Fruit fly (Drosophila melanogaster) whole organism, prepupa: ENCODE results near the gene Mettl4.

Source experiments
- Blimp-1 ChIP-seq: fragments of 200-800 bp; sonication (Bioruptor generic); optimal IDR thresholded peaks from 3 replicates; lab custom pipeline; 2017; ENCODE audit warnings: missing biosample characterization, missing genetic modification characterization, mild to moderate bottlenecking, moderate library complexity, missing genetic modification reagents
- CG10669 ChIP-seq: fragments of 200-800 bp; sonication (Bioruptor generic); optimal IDR thresholded peaks from 3 replicates; lab custom pipeline; 2018; ENCODE audit warnings: missing biosample characterization, mild to moderate bottlenecking, missing genetic modification characterization, moderate library complexity
- CG11294 ChIP-seq: fragments of 200-800 bp; sonication (Bioruptor generic); IDR thresholded peaks from 2 replicates; pipeline ENCODE4 v1.3.6; 2022; ENCODE audit warnings: missing biosample characterization, missing genetic modification characterization
- CG11902 ChIP-seq: fragments of 200-800 bp; sonication (Bioruptor generic); optimal IDR thresholded peaks from 3 replicates; lab custom pipeline; 2016; ENCODE audit warnings: missing biosample characterization, missing genetic modification characterization
- CG15336 ChIP-seq: fragments of 200-800 bp; sonication (Bioruptor generic); IDR thresholded peaks from 2 replicates; pipeline ENCODE4 v1.3.6; 2022; ENCODE audit warnings: missing biosample characterization, missing genetic modification characterization
- CG16779 ChIP-seq: fragments of 200-800 bp; sonication (Bioruptor generic); optimal IDR thresholded peaks from 3 replicates; lab custom pipeline; 2017; ENCODE audit warnings: missing biosample characterization, mild to moderate bottlenecking, missing genetic modification characterization
- CG3032 ChIP-seq: fragments of 200-800 bp; optimal IDR thresholded peaks from 2 replicates; lab custom pipeline; 2019; ENCODE audit warnings: missing biosample characterization, mild to moderate bottlenecking, missing genetic modification characterization, moderate library complexity
- CG31627 ChIP-seq: fragments of 200-800 bp; sonication (Bioruptor generic); optimal IDR thresholded peaks from 3 replicates; lab custom pipeline; 2016; ENCODE audit warnings: missing biosample characterization, missing genetic modification characterization
- CG34406 ChIP-seq: fragments of 200-800 bp; sonication (Bioruptor generic); optimal IDR thresholded peaks from 3 replicates; lab custom pipeline; 2016; ENCODE audit warnings: missing biosample characterization, missing genetic modification characterization
- CG3919 ChIP-seq: fragments of 200-800 bp; sonication (Bioruptor generic); optimal IDR thresholded peaks from 3 replicates; lab custom pipeline; 2016; ENCODE audit warnings: missing biosample characterization, missing genetic modification characterization
- CG4318 ChIP-seq: fragments of 200-800 bp; sonication (Bioruptor generic); optimal IDR thresholded peaks from 3 replicates; lab custom pipeline; 2017; ENCODE audit warnings: missing biosample characterization, mild to moderate bottlenecking, missing genetic modification characterization
- CG6163 ChIP-seq: fragments of 200-800 bp; sonication (Bioruptor generic); IDR thresholded peaks from 3 replicates; pipeline ENCODE4 v1.3.6; 2022; ENCODE audit warnings: missing biosample characterization, missing genetic modification characterization
- CG6792 ChIP-seq: fragments of 200-800 bp; sonication (Bioruptor generic); optimal IDR thresholded peaks from 3 replicates; lab custom pipeline; 2016; ENCODE audit warnings: missing biosample characterization, missing genetic modification characterization
- CG6808 ChIP-seq: fragments of 200-800 bp; sonication (Bioruptor generic); optimal IDR thresholded peaks from 3 replicates; lab custom pipeline; 2017; ENCODE audit warnings: missing biosample characterization, missing genetic modification characterization, mild to moderate bottlenecking, moderate library complexity, missing genetic modification reagents
- CG6854 ChIP-seq: fragments of 200-800 bp; sonication (Bioruptor generic); optimal IDR thresholded peaks from 2 replicates; lab custom pipeline; 2017; ENCODE audit warnings: missing biosample characterization, mild to moderate bottlenecking, missing genetic modification characterization
- CG7368 ChIP-seq: fragments of 200-800 bp; sonication (Bioruptor generic); optimal IDR thresholded peaks from 3 replicates; lab custom pipeline; 2016; ENCODE audit warnings: missing biosample characterization, missing genetic modification characterization
- CG8319 ChIP-seq: fragments of 200-800 bp; sonication (Bioruptor generic); optimal IDR thresholded peaks from 3 replicates; lab custom pipeline; 2016; ENCODE audit warnings: missing biosample characterization, missing genetic modification characterization
- CG9139 ChIP-seq: fragments of 200-800 bp; sonication (Bioruptor generic); optimal IDR thresholded peaks from 3 replicates; lab custom pipeline; 2017; ENCODE audit warnings: missing biosample characterization, mild to moderate bottlenecking, missing genetic modification characterization
- Eip75B ChIP-seq: fragments of 200-800 bp; sonication (Bioruptor generic); optimal IDR thresholded peaks from 3 replicates; lab custom pipeline; 2016; ENCODE audit warnings: missing biosample characterization, missing genetic modification characterization
- Eip78C ChIP-seq: fragments of 200-800 bp; sonication (Bioruptor generic); peaks from one replicate; lab custom pipeline; 2016; ENCODE audit warnings: missing biosample characterization, missing genetic modification characterization
- Eip93F ChIP-seq: fragments of 200-800 bp; sonication (Bioruptor generic); optimal IDR thresholded peaks from 2 replicates; lab custom pipeline; 2016; ENCODE audit warnings: missing biosample characterization, mild to moderate bottlenecking, missing genetic modification characterization
- Ets21C ChIP-seq: fragments of 200-800 bp; sonication (Bioruptor generic); optimal IDR thresholded peaks from 3 replicates; lab custom pipeline; 2016; ENCODE audit warnings: missing biosample characterization, missing genetic modification characterization
- Gug ChIP-seq: fragments of 200-800 bp; sonication (Bioruptor generic); IDR thresholded peaks from 2 replicates; pipeline ENCODE4 v1.3.6; 2022; ENCODE audit warnings: missing biosample characterization, missing genetic modification characterization
- Hr39 ChIP-seq: fragments of 200-800 bp; sonication (Bioruptor generic); optimal IDR thresholded peaks from 2 replicates; lab custom pipeline; 2016; ENCODE audit warnings: missing biosample characterization, missing genetic modification characterization
- Lpt ChIP-seq: fragments of 200-800 bp; sonication (Bioruptor generic); optimal IDR thresholded peaks from 3 replicates; lab custom pipeline; 2016; ENCODE audit warnings: missing biosample characterization, missing genetic modification characterization
- Met ChIP-seq: fragments of 200-800 bp; sonication (Bioruptor generic); optimal IDR thresholded peaks from 3 replicates; lab custom pipeline; 2016; ENCODE audit warnings: missing biosample characterization, missing genetic modification characterization
- Smox ChIP-seq: fragments of 200-800 bp; sonication (Bioruptor generic); optimal IDR thresholded peaks from 3 replicates; lab custom pipeline; 2016; ENCODE audit warnings: missing biosample characterization, missing genetic modification characterization
- Sox102F ChIP-seq: fragments of 200-800 bp; sonication (Bioruptor generic); optimal IDR thresholded peaks from 2 replicates; lab custom pipeline; 2016; ENCODE audit warnings: missing biosample characterization, mild to moderate bottlenecking, missing genetic modification characterization
- achi ChIP-seq: fragments of 200-800 bp; sonication (Bioruptor generic); optimal IDR thresholded peaks from 3 replicates; lab custom pipeline; 2016; ENCODE audit warnings: missing biosample characterization, missing genetic modification characterization
- acj6 ChIP-seq: fragments of 200-800 bp; sonication (Bioruptor generic); optimal IDR thresholded peaks from 3 replicates; lab custom pipeline; 2016; ENCODE audit warnings: missing biosample characterization, missing genetic modification characterization
- dac ChIP-seq: fragments of 200-800 bp; sonication (Bioruptor generic); optimal IDR thresholded peaks from 2 replicates; lab custom pipeline; 2017; ENCODE audit warnings: missing biosample characterization, mild to moderate bottlenecking, missing genetic modification characterization
- dsx ChIP-seq: fragments of 200-800 bp; optimal IDR thresholded peaks from 3 replicates; lab custom pipeline; 2019; ENCODE audit warnings: missing biosample characterization, mild to moderate bottlenecking, missing genetic modification characterization, moderate library complexity; ENCODE audit not compliant: poor library complexity, severe bottlenecking
- eg ChIP-seq: fragments of 200-800 bp; sonication (Bioruptor generic); IDR thresholded peaks from 3 replicates; pipeline ENCODE4 v1.3.6; 2022; ENCODE audit warnings: missing biosample characterization, missing genetic modification characterization
- esn ChIP-seq: fragments of 200-800 bp; sonication (Bioruptor generic); optimal IDR thresholded peaks from 2 replicates; lab custom pipeline; 2016; ENCODE audit warnings: missing biosample characterization, mild to moderate bottlenecking, missing genetic modification characterization, moderate library complexity
- fd59A ChIP-seq: fragments of 200-800 bp; sonication (Bioruptor generic); optimal IDR thresholded peaks from 2 replicates; lab custom pipeline; 2017; ENCODE audit warnings: missing biosample characterization, mild to moderate bottlenecking, missing genetic modification characterization, missing genetic modification reagents
- fkh ChIP-seq: fragments of 200-800 bp; sonication (Bioruptor generic); optimal IDR thresholded peaks from 3 replicates; lab custom pipeline; 2017; ENCODE audit warnings: missing biosample characterization, mild to moderate bottlenecking, missing genetic modification characterization, moderate library complexity
- lz ChIP-seq: fragments of 200-800 bp; sonication (Bioruptor generic); optimal IDR thresholded peaks from 3 replicates; lab custom pipeline; 2016; ENCODE audit warnings: missing biosample characterization, missing genetic modification characterization
- net ChIP-seq: fragments of 200-800 bp; sonication (Bioruptor generic); optimal IDR thresholded peaks from 3 replicates; lab custom pipeline; 2016; ENCODE audit warnings: missing biosample characterization, missing genetic modification characterization
- pdm3 ChIP-seq: fragments of 200-800 bp; sonication (Bioruptor generic); optimal IDR thresholded peaks from 3 replicates; lab custom pipeline; 2016; ENCODE audit warnings: missing biosample characterization, missing genetic modification characterization
- salr ChIP-seq, 2 experiments: fragments of 200-800 bp; sonication (Bioruptor generic); optimal IDR thresholded peaks; 3 replicates each; lab custom pipeline; 2016 to 2018; ENCODE audit warnings: missing biosample characterization in 2 of 2, missing genetic modification characterization in 2 of 2, mild to moderate bottlenecking in 1 of 2
- spab ChIP-seq: fragments of 200-800 bp; sonication (Bioruptor generic); optimal IDR thresholded peaks from 2 replicates; lab custom pipeline; 2017; ENCODE audit warnings: missing biosample characterization, mild to moderate bottlenecking, missing genetic modification characterization, missing genetic modification reagents
- ss ChIP-seq, 2 experiments: fragments of 200-800 bp; sonication (Bioruptor generic); optimal IDR thresholded peaks; 2 replicates in 1 of 2; 3 replicates in 1 of 2; lab custom pipeline; 2017 to 2018; ENCODE audit warnings: mild to moderate bottlenecking in 2 of 2, missing biosample characterization in 2 of 2, missing genetic modification characterization in 2 of 2, moderate library complexity in 1 of 2
- vri ChIP-seq: fragments of 200-800 bp; sonication (Bioruptor generic); optimal IDR thresholded peaks from 3 replicates; lab custom pipeline; 2016; ENCODE audit warnings: missing biosample characterization, mild to moderate bottlenecking, missing genetic modification characterization

Gene Mettl4

dm6 chr3R:16655494-16656493, 4.8 kb upstream of the Mettl4 start, which contains the start of gene modSP (continued):
- no peak for TF ChIP-seq CG4318 (GFP tag; lab: Kevin White, UChicago)
- TF ChIP-seq CG3032 (tag; lab: Kevin White, UChicago): peak; percentile 25
- TF ChIP-seq esn: peak; percentile 68
- no peak for TF ChIP-seq CG8319 (GFP tag; lab: Kevin White, UChicago)
- TF ChIP-seq vri (GFP tag; lab: Kevin White, UChicago): peak; percentile 51
- TF ChIP-seq CG7368 (GFP tag; lab: Kevin White, UChicago): peak; percentile 18
- no peak for TF ChIP-seq dac (GFP tag; lab: Kevin White, UChicago)
- TF ChIP-seq Eip78C: peak; percentile 88
- peak; percentile 58 for TF ChIP-seq acj6 (GFP tag; lab: Kevin White, UChicago)
- peak; percentile 31 for TF ChIP-seq CG6792
- TF ChIP-seq Gug: no peak; the same call in 1 of the 2 replicates
- TF ChIP-seq CG3919 (GFP tag; lab: Kevin White, UChicago): peak; percentile 53
- peak; percentile 59 for TF ChIP-seq CG6854 (GFP tag; lab: Kevin White, UChicago)
- TF ChIP-seq fd59A: no peak
- TF ChIP-seq CG11902 (GFP tag; lab: Kevin White, UChicago): no peak
- TF ChIP-seq CG31627 (GFP tag; lab: Kevin White, UChicago): peak; percentile 58
- TF ChIP-seq Met (GFP tag; lab: Kevin White, UChicago): peak; percentile 64
- TF ChIP-seq CG16779 (tag; lab: Kevin White, UChicago): no peak
- TF ChIP-seq CG11294 (GFP tag; lab: Robert Waterston, UW): no peak
- TF ChIP-seq Sox102F: peak; percentile 64
- peak; percentile 53 for TF ChIP-seq pdm3 (GFP tag; lab: Kevin White, UChicago)
- peak; percentile 70 for TF ChIP-seq lz
- TF ChIP-seq CG9139 (GFP tag; lab: Kevin White, UChicago): peak; percentile 63
- peak in 1 of 2 experiments; percentile 15 for TF ChIP-seq salr (GFP tag; optimal IDR thresholded peaks at IDR 0.05; lab: Kevin White, UChicago)
- peak; percentile 63; the same call in 1 of the 3 replicates for TF ChIP-seq CG6163
- peak; percentile 19 for TF ChIP-seq net (GFP tag; lab: Kevin White, UChicago)
- TF ChIP-seq Ets21C (GFP tag; lab: Kevin White, UChicago): peak; percentile 37
- peak; percentile 50 for TF ChIP-seq achi (GFP tag; lab: Kevin White, UChicago)
- TF ChIP-seq Eip75B (GFP tag; lab: Kevin White, UChicago): peak; percentile 61
- TF ChIP-seq eg (GFP tag; lab: Robert Waterston, UW): no peak
- peak; percentile 68 for TF ChIP-seq Hr39 (GFP tag; lab: Kevin White, UChicago)
- TF ChIP-seq Smox: peak; percentile 49

- TF ChIP-seq fkh (GFP tag; lab: Kevin White, UChicago) (peak; percentile 69), Lpt (GFP tag; lab: Kevin White, UChicago) (no peak), CG34406 (GFP tag; lab: Kevin White, UChicago) (no peak), CG10669 (peak; percentile 50), Eip75B (GFP tag; lab: Kevin White, UChicago) (no peak), CG8319 (GFP tag; lab: Kevin White, UChicago) (no peak)
Measured at dm6 chr3R:16655000-16655493, 4.1 kb upstream of the Mettl4 start.

- TF ChIP-seq Blimp-1 (GFP tag; lab: Kevin White, UChicago) (no peak), CG6808 (no peak), spab (GFP tag; lab: Kevin White, UChicago) (no peak), Met (GFP tag; lab: Kevin White, UChicago) (no peak), achi (GFP tag; lab: Kevin White, UChicago) (no peak), CG15336 (GFP tag; lab: Robert Waterston, UW) (no peak), ss (GFP tag; optimal IDR thresholded peaks at IDR 0.05; lab: Kevin White, UChicago) (no peak), Gug (no peak), CG6792 (no peak), CG6854 (GFP tag; lab: Kevin White, UChicago) (no peak), Eip93F (GFP tag; lab: Kevin White, UChicago) (no peak), Hr39 (GFP tag; lab: Kevin White, UChicago) (no peak), pdm3 (GFP tag; lab: Kevin White, UChicago) (no peak), dsx (no peak), CG11294 (GFP tag; lab: Robert Waterston, UW) (no peak)
Measured at dm6 chr3R:16652091-16652490, 1.1 kb upstream of the Mettl4 start, which contains the start of gene CG14907. Gene CG14907 (minus strand): TSS chr3R:16652319.
